Worm (Caenorhabditis elegans) whole organism, L4 larva: Measurements from ENCODE around the gene F14D2.5.

Experiments
- ceh-82 ChIP-seq: sonication (generic microtip); optimal IDR thresholded peaks from 2 replicates; lab custom pipeline; 2017; ENCODE audit warnings: missing biosample characterization, missing genetic modification characterization
- ces-1 ChIP-seq: fragments of 150-350 bp; sonication (generic microtip); optimal IDR thresholded peaks from 4 replicates; lab custom pipeline; 2014; ENCODE audit warnings: missing biosample characterization, missing genetic modification reagents, missing genetic modification characterization
- dmd-8 ChIP-seq: fragments of 200-800 bp; sonication (Bioruptor generic); IDR thresholded peaks from 2 replicates; pipeline ENCODE4 v1.3.6; 2022; ENCODE audit warnings: missing genetic modification characterization, missing compliant biosample characterization
- lin-1 ChIP-seq: fragments of 200-800 bp; sonication (Bioruptor generic); IDR thresholded peaks from 2 replicates; pipeline ENCODE4 v1.3.6; 2022; ENCODE audit warnings: missing genetic modification reagents, missing genetic modification characterization, missing compliant biosample characterization
- nhr-76 ChIP-seq: fragments of 150-350 bp; optimal IDR thresholded peaks from 2 replicates; lab custom pipeline; 2014; ENCODE audit warnings: missing biosample characterization, missing genetic modification characterization
- zag-1 ChIP-seq: fragments of 150-350 bp; optimal IDR thresholded peaks from 2 replicates; lab custom pipeline; 2014; ENCODE audit warnings: missing biosample characterization, missing genetic modification characterization
- ztf-11 ChIP-seq: fragments of 150-350 bp; optimal IDR thresholded peaks from 2 replicates; lab custom pipeline; 2014; ENCODE audit warnings: missing biosample characterization, missing genetic modification characterization

DNA sequence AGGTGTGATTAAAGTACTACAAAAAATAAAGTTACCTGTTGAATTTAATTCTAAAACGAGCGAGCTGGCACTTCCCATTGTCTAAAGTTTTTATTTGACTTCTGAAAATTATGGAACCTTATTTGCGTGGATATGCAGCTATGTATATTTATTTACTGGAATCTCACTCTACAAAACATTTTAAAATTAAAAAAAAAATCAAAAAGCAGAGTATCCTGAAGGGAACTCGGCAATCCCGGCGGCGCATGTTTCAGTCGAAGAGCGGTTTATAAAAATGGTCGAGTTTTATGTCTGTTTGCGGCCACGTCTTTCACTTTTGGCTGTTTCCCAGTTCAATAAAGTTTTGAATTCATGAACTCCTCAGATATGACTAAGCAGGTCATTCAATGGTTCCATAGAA, 3.3 kb upstream of the F14D2.5 start, which contains the start of gene F14D2.19:
- no peak for TF ChIP-seq ces-1 (GFP tag; lab: Kevin White, UChicago)
- TF ChIP-seq ceh-82 (tag; lab: Kevin White, UChicago): no peak
- TF ChIP-seq zag-1 (tag; lab: Kevin White, UChicago): no peak
- TF ChIP-seq dmd-8: no peak
- TF ChIP-seq ztf-11 (tag; lab: Kevin White, UChicago): no peak
- TF ChIP-seq nhr-76 (tag; lab: Kevin White, UChicago): no peak
- TF ChIP-seq lin-1: no peak
